Fruit fly (Drosophila melanogaster) whole organism, prepupa: ENCODE measurements around the gene CG14932.

Experiments
- CG10631 ChIP-seq: fragments of 200-800 bp; sonication (Bioruptor generic); optimal IDR thresholded peaks from 2 replicates; lab custom pipeline; 2016; ENCODE audit warnings: missing biosample characterization, missing genetic modification characterization
- CG11902 ChIP-seq: fragments of 200-800 bp; sonication (Bioruptor generic); optimal IDR thresholded peaks from 3 replicates; lab custom pipeline; 2016; ENCODE audit warnings: missing biosample characterization, missing genetic modification characterization
- CG1621 ChIP-seq: fragments of 200-800 bp; sonication (Bioruptor generic); optimal IDR thresholded peaks from 3 replicates; lab custom pipeline; 2018; ENCODE audit warnings: missing biosample characterization, mild to moderate bottlenecking, missing genetic modification characterization
- CG16779 ChIP-seq: fragments of 200-800 bp; sonication (Bioruptor generic); optimal IDR thresholded peaks from 3 replicates; lab custom pipeline; 2017; ENCODE audit warnings: missing biosample characterization, mild to moderate bottlenecking, missing genetic modification characterization
- CG3032 ChIP-seq: fragments of 200-800 bp; optimal IDR thresholded peaks from 2 replicates; lab custom pipeline; 2019; ENCODE audit warnings: missing biosample characterization, mild to moderate bottlenecking, missing genetic modification characterization, moderate library complexity
- CG31627 ChIP-seq: fragments of 200-800 bp; sonication (Bioruptor generic); optimal IDR thresholded peaks from 3 replicates; lab custom pipeline; 2016; ENCODE audit warnings: missing biosample characterization, missing genetic modification characterization
- CG32006 ChIP-seq: fragments of 200-800 bp; sonication (Bioruptor generic); optimal IDR thresholded peaks from 3 replicates; lab custom pipeline; 2017; ENCODE audit warnings: missing biosample characterization, mild to moderate bottlenecking, missing genetic modification characterization
- CG34406 ChIP-seq: fragments of 200-800 bp; sonication (Bioruptor generic); optimal IDR thresholded peaks from 3 replicates; lab custom pipeline; 2016; ENCODE audit warnings: missing biosample characterization, missing genetic modification characterization
- CG4318 ChIP-seq: fragments of 200-800 bp; sonication (Bioruptor generic); optimal IDR thresholded peaks from 3 replicates; lab custom pipeline; 2017; ENCODE audit warnings: missing biosample characterization, mild to moderate bottlenecking, missing genetic modification characterization
- CG6163 ChIP-seq: fragments of 200-800 bp; sonication (Bioruptor generic); IDR thresholded peaks from 3 replicates; pipeline ENCODE4 v1.3.6; 2022; ENCODE audit warnings: missing biosample characterization, missing genetic modification characterization
- CG6276 ChIP-seq: fragments of 200-800 bp; sonication (Bioruptor generic); optimal IDR thresholded peaks from 2 replicates; lab custom pipeline; 2017; ENCODE audit warnings: missing biosample characterization, mild to moderate bottlenecking, missing genetic modification characterization
- CG6808 ChIP-seq: fragments of 200-800 bp; sonication (Bioruptor generic); optimal IDR thresholded peaks from 3 replicates; lab custom pipeline; 2017; ENCODE audit warnings: missing biosample characterization, missing genetic modification characterization, mild to moderate bottlenecking, moderate library complexity, missing genetic modification reagents
- CG6854 ChIP-seq: fragments of 200-800 bp; sonication (Bioruptor generic); optimal IDR thresholded peaks from 2 replicates; lab custom pipeline; 2017; ENCODE audit warnings: missing biosample characterization, mild to moderate bottlenecking, missing genetic modification characterization
- CG8119 ChIP-seq: fragments of 200-800 bp; sonication (Bioruptor generic); IDR thresholded peaks from 3 replicates; pipeline ENCODE4 v1.3.6; 2022; ENCODE audit warnings: missing biosample characterization, missing genetic modification characterization
- CG8319 ChIP-seq: fragments of 200-800 bp; sonication (Bioruptor generic); optimal IDR thresholded peaks from 3 replicates; lab custom pipeline; 2016; ENCODE audit warnings: missing biosample characterization, missing genetic modification characterization
- CG8632 ChIP-seq: fragments of 200-800 bp; sonication (Bioruptor generic); optimal IDR thresholded peaks from 3 replicates; lab custom pipeline; 2016; ENCODE audit warnings: missing biosample characterization, missing genetic modification characterization
- Eip75B ChIP-seq: fragments of 200-800 bp; sonication (Bioruptor generic); optimal IDR thresholded peaks from 3 replicates; lab custom pipeline; 2016; ENCODE audit warnings: missing biosample characterization, missing genetic modification characterization
- Eip78C ChIP-seq: fragments of 200-800 bp; sonication (Bioruptor generic); peaks from one replicate; lab custom pipeline; 2016; ENCODE audit warnings: missing biosample characterization, missing genetic modification characterization
- Eip93F ChIP-seq: fragments of 200-800 bp; sonication (Bioruptor generic); optimal IDR thresholded peaks from 2 replicates; lab custom pipeline; 2016; ENCODE audit warnings: missing biosample characterization, mild to moderate bottlenecking, missing genetic modification characterization
- Ets21C ChIP-seq: fragments of 200-800 bp; sonication (Bioruptor generic); optimal IDR thresholded peaks from 3 replicates; lab custom pipeline; 2016; ENCODE audit warnings: missing biosample characterization, missing genetic modification characterization
- Gug ChIP-seq: fragments of 200-800 bp; sonication (Bioruptor generic); IDR thresholded peaks from 2 replicates; pipeline ENCODE4 v1.3.6; 2022; ENCODE audit warnings: missing biosample characterization, missing genetic modification characterization
- Hr38 ChIP-seq: sonication (Bioruptor generic); optimal IDR thresholded peaks from 2 replicates; lab custom pipeline; 2016; ENCODE audit warnings: missing biosample characterization, missing genetic modification characterization
- Hr4 ChIP-seq: fragments of 200-800 bp; sonication (Bioruptor generic); optimal IDR thresholded peaks from 3 replicates; lab custom pipeline; 2016; ENCODE audit warnings: missing biosample characterization, missing genetic modification characterization
- Lpt ChIP-seq: fragments of 200-800 bp; sonication (Bioruptor generic); optimal IDR thresholded peaks from 3 replicates; lab custom pipeline; 2016; ENCODE audit warnings: missing biosample characterization, missing genetic modification characterization
- Met ChIP-seq: fragments of 200-800 bp; sonication (Bioruptor generic); optimal IDR thresholded peaks from 3 replicates; lab custom pipeline; 2016; ENCODE audit warnings: missing biosample characterization, missing genetic modification characterization
- Sox102F ChIP-seq: fragments of 200-800 bp; sonication (Bioruptor generic); optimal IDR thresholded peaks from 2 replicates; lab custom pipeline; 2016; ENCODE audit warnings: missing biosample characterization, mild to moderate bottlenecking, missing genetic modification characterization
- Sox14 ChIP-seq: fragments of 200-800 bp; sonication (Bioruptor generic); optimal IDR thresholded peaks from 3 replicates; lab custom pipeline; 2016; ENCODE audit warnings: missing biosample characterization, missing genetic modification characterization
- Sox15 ChIP-seq: fragments of 200-800 bp; sonication (Bioruptor generic); optimal IDR thresholded peaks from 3 replicates; lab custom pipeline; 2016; ENCODE audit warnings: missing biosample characterization, missing genetic modification characterization
- achi ChIP-seq: fragments of 200-800 bp; sonication (Bioruptor generic); optimal IDR thresholded peaks from 3 replicates; lab custom pipeline; 2016; ENCODE audit warnings: missing biosample characterization, missing genetic modification characterization
- acj6 ChIP-seq: fragments of 200-800 bp; sonication (Bioruptor generic); optimal IDR thresholded peaks from 3 replicates; lab custom pipeline; 2016; ENCODE audit warnings: missing biosample characterization, missing genetic modification characterization
- cyc ChIP-seq: fragments of 200-800 bp; sonication (Bioruptor generic); optimal IDR thresholded peaks from 3 replicates; lab custom pipeline; 2016; ENCODE audit warnings: missing biosample characterization, missing genetic modification characterization
- dac ChIP-seq: fragments of 200-800 bp; sonication (Bioruptor generic); optimal IDR thresholded peaks from 2 replicates; lab custom pipeline; 2017; ENCODE audit warnings: missing biosample characterization, mild to moderate bottlenecking, missing genetic modification characterization
- dsx ChIP-seq: fragments of 200-800 bp; optimal IDR thresholded peaks from 3 replicates; lab custom pipeline; 2019; ENCODE audit warnings: missing biosample characterization, mild to moderate bottlenecking, missing genetic modification characterization, moderate library complexity; ENCODE audit not compliant: poor library complexity, severe bottlenecking
- eg ChIP-seq: fragments of 200-800 bp; sonication (Bioruptor generic); IDR thresholded peaks from 3 replicates; pipeline ENCODE4 v1.3.6; 2022; ENCODE audit warnings: missing biosample characterization, missing genetic modification characterization
- esn ChIP-seq: fragments of 200-800 bp; sonication (Bioruptor generic); optimal IDR thresholded peaks from 2 replicates; lab custom pipeline; 2016; ENCODE audit warnings: missing biosample characterization, mild to moderate bottlenecking, missing genetic modification characterization, moderate library complexity
- fd59A ChIP-seq: fragments of 200-800 bp; sonication (Bioruptor generic); optimal IDR thresholded peaks from 2 replicates; lab custom pipeline; 2017; ENCODE audit warnings: missing biosample characterization, mild to moderate bottlenecking, missing genetic modification characterization, missing genetic modification reagents
- fd85E ChIP-seq: fragments of 200-800 bp; sonication (Bioruptor generic); optimal IDR thresholded peaks from 3 replicates; lab custom pipeline; 2016; ENCODE audit warnings: missing biosample characterization, missing genetic modification characterization
- fkh ChIP-seq: fragments of 200-800 bp; sonication (Bioruptor generic); optimal IDR thresholded peaks from 3 replicates; lab custom pipeline; 2017; ENCODE audit warnings: missing biosample characterization, mild to moderate bottlenecking, missing genetic modification characterization, moderate library complexity
- lz ChIP-seq: fragments of 200-800 bp; sonication (Bioruptor generic); optimal IDR thresholded peaks from 3 replicates; lab custom pipeline; 2016; ENCODE audit warnings: missing biosample characterization, missing genetic modification characterization
- net ChIP-seq: fragments of 200-800 bp; sonication (Bioruptor generic); optimal IDR thresholded peaks from 3 replicates; lab custom pipeline; 2016; ENCODE audit warnings: missing biosample characterization, missing genetic modification characterization
- salr ChIP-seq, 2 experiments: fragments of 200-800 bp; sonication (Bioruptor generic); optimal IDR thresholded peaks; 3 replicates each; lab custom pipeline; 2016 to 2018; ENCODE audit warnings: missing biosample characterization in 2 of 2, missing genetic modification characterization in 2 of 2, mild to moderate bottlenecking in 1 of 2
- spab ChIP-seq: fragments of 200-800 bp; sonication (Bioruptor generic); optimal IDR thresholded peaks from 2 replicates; lab custom pipeline; 2017; ENCODE audit warnings: missing biosample characterization, mild to moderate bottlenecking, missing genetic modification characterization, missing genetic modification reagents
- ss ChIP-seq, 2 experiments: fragments of 200-800 bp; sonication (Bioruptor generic); optimal IDR thresholded peaks; 2 replicates in 1 of 2; 3 replicates in 1 of 2; lab custom pipeline; 2017 to 2018; ENCODE audit warnings: mild to moderate bottlenecking in 2 of 2, missing biosample characterization in 2 of 2, missing genetic modification characterization in 2 of 2, moderate library complexity in 1 of 2
- svp ChIP-seq: fragments of 200-800 bp; sonication (Bioruptor generic); peaks from one replicate; lab custom pipeline; 2016; ENCODE audit warnings: missing biosample characterization, missing genetic modification characterization
- topi ChIP-seq: fragments of 200-800 bp; sonication (Bioruptor generic); optimal IDR thresholded peaks from 3 replicates; lab custom pipeline; 2016; ENCODE audit warnings: missing biosample characterization, missing genetic modification characterization
- vri ChIP-seq: fragments of 200-800 bp; sonication (Bioruptor generic); optimal IDR thresholded peaks from 3 replicates; lab custom pipeline; 2016; ENCODE audit warnings: missing biosample characterization, mild to moderate bottlenecking, missing genetic modification characterization

Gene CG14932

DNA sequence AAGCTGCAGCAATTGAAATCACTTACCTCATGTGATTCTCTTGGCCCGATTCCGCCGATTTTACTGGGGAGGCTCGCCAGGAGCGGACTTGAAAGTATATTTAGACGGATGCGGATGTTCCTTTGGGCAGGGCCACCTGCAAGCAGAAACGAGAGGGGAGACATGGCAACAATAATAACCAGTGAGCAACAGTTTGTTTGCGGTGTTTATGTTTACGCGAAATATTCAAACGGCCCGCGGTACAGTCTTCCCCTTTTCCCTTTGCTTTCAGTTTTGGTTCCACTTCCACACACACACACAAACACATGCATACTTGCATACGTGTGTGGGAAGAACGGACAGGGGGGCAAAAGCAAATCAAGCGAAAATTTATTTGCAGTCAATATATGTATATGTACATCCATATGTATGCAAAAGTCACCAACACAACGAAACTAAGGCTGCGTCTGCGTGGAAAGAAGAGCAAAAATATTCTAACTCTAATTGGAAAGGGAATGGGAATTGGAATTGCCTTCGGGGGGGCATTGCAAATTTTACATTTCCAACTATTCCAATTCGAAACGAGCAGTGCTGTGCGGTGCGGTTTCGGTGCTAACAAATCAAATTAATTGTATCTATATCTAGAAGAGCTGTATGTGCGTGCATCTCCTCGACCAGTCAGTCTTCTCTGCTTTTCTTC lies 16.4 kb downstream of the CG14932 start:
- TF ChIP-seq Hr38 (GFP tag; lab: Kevin White, UChicago) = no peak
- peak; percentile 27 for TF ChIP-seq fkh (GFP tag; lab: Kevin White, UChicago)
- no peak for TF ChIP-seq CG4318
- TF ChIP-seq Sox15 = no peak
- TF ChIP-seq Eip75B = no peak
- TF ChIP-seq CG6163 (GFP tag; lab: Robert Waterston, UW) = no peak
- no peak for TF ChIP-seq Ets21C (GFP tag; lab: Kevin White, UChicago)
- TF ChIP-seq CG32006 (GFP tag; lab: Kevin White, UChicago) = no peak
- TF ChIP-seq Eip93F (GFP tag; lab: Kevin White, UChicago) = no peak
- TF ChIP-seq CG6808 (GFP tag; lab: Kevin White, UChicago) = no peak
- TF ChIP-seq CG10631 (GFP tag; lab: Kevin White, UChicago) = no peak
- TF ChIP-seq acj6 (GFP tag; lab: Kevin White, UChicago) = no peak
- no peak for TF ChIP-seq CG8119 (GFP tag; lab: Robert Waterston, UW)
- no peak for TF ChIP-seq CG8632
- TF ChIP-seq fd85E (GFP tag; lab: Kevin White, UChicago) = no peak
- peak; percentile 11 for TF ChIP-seq esn (GFP tag; lab: Kevin White, UChicago)
- no peak for TF ChIP-seq Sox14 (GFP tag; lab: Kevin White, UChicago)
- peak; percentile 48 for TF ChIP-seq Eip78C (GFP tag; lab: Kevin White, UChicago)
- TF ChIP-seq CG31627 (GFP tag; lab: Kevin White, UChicago) = no peak
- peak; percentile 1 for TF ChIP-seq Lpt
- peak; percentile 41 for TF ChIP-seq vri (GFP tag; lab: Kevin White, UChicago)
- TF ChIP-seq Met (GFP tag; lab: Kevin White, UChicago) = no peak
- no peak for TF ChIP-seq spab
- TF ChIP-seq CG11902 (GFP tag; lab: Kevin White, UChicago) = peak; percentile 42
- TF ChIP-seq ss (GFP tag; optimal IDR thresholded peaks at IDR 0.05; lab: Kevin White, UChicago) = no peak
- no peak for TF ChIP-seq eg
- no peak for TF ChIP-seq CG3032
- no peak for TF ChIP-seq CG34406 (GFP tag; lab: Kevin White, UChicago)
- TF ChIP-seq salr (GFP tag; optimal IDR thresholded peaks at IDR 0.05; lab: Kevin White, UChicago) = no peak
- TF ChIP-seq dac (GFP tag; lab: Kevin White, UChicago) = no peak

- TF ChIP-seq CG6276 (GFP tag; lab: Kevin White, UChicago) = peak; percentile 80
- no peak for TF ChIP-seq Hr4 (GFP tag; lab: Kevin White, UChicago)
- TF ChIP-seq CG32006 (GFP tag; lab: Kevin White, UChicago) = peak; percentile 73
- peak; percentile 85 for TF ChIP-seq CG6854
- TF ChIP-seq lz = peak; percentile 4
- TF ChIP-seq cyc (GFP tag; lab: Kevin White, UChicago) = no peak
- TF ChIP-seq Ets21C (GFP tag; lab: Kevin White, UChicago) = no peak
- peak; percentile 58 for TF ChIP-seq Eip75B
- peak; percentile 70 for TF ChIP-seq Sox102F
- TF ChIP-seq fd59A (GFP tag; lab: Kevin White, UChicago) = peak; percentile 55
- TF ChIP-seq CG4318 = peak; percentile 21
- peak; percentile 54 for TF ChIP-seq Gug
- TF ChIP-seq eg = peak; percentile 87
- TF ChIP-seq svp (GFP tag; lab: Kevin White, UChicago) = peak; percentile 95
- no peak; the same call in 1 of the 3 replicates for TF ChIP-seq CG8119 (GFP tag; lab: Robert Waterston, UW)
- peak; percentile 99 for TF ChIP-seq dsx
- peak; percentile 60 for TF ChIP-seq CG8632
- TF ChIP-seq CG3032 = peak; percentile 68
- peak; percentile 91 to 97 for TF ChIP-seq ss (GFP tag; optimal IDR thresholded peaks at IDR 0.05; lab: Kevin White, UChicago)
- no peak for TF ChIP-seq CG31627 (GFP tag; lab: Kevin White, UChicago)
- TF ChIP-seq CG1621 (tag; lab: Kevin White, UChicago) = peak; percentile 85
- TF ChIP-seq acj6 (GFP tag; lab: Kevin White, UChicago) = no peak
- peak; percentile 54 for TF ChIP-seq achi (GFP tag; lab: Kevin White, UChicago)
- TF ChIP-seq salr (GFP tag; optimal IDR thresholded peaks at IDR 0.05; lab: Kevin White, UChicago) = peak; percentile 62
- TF ChIP-seq Sox14 (GFP tag; lab: Kevin White, UChicago) = peak; percentile 92
- peak; percentile 88 for TF ChIP-seq CG16779 (tag; lab: Kevin White, UChicago)
- no peak for TF ChIP-seq topi (GFP tag; lab: Kevin White, UChicago)
- peak; percentile 76 for TF ChIP-seq net
- no peak for TF ChIP-seq CG8319
These were observed 17.3 kb downstream of the CG14932 start for dm6 chr2L:11806701-11807674.
